Worm (Caenorhabditis elegans): ENCODE data around the gene mics-1.

ce11 chrV:10597234-10597633 lies 19.1 kb upstream of the mics-1 start, which contains the start of gene T21C9.13:
- no peak for TF ChIP-seq pes-1 (GFP tag; IDR thresholded peaks at IDR 0.05)
- TF ChIP-seq aly-1 (tag; optimal IDR thresholded peaks at IDR 0.05) = no peak

Measured in whole organism, early embryonic.